Worm (Caenorhabditis elegans) whole organism, L3 larva: Measurements from ENCODE around the gene F26F4.8.

Source experiments
- R02D3.7 ChIP-seq: fragments of 150-350 bp; optimal IDR thresholded peaks from 2 replicates; lab custom pipeline; 2014; ENCODE audit warnings: missing biosample characterization, missing genetic modification characterization
- aly-2 ChIP-seq: fragments of 150-350 bp; optimal IDR thresholded peaks from 2 replicates; lab custom pipeline; 2014; ENCODE audit warnings: missing biosample characterization, missing genetic modification characterization
- ceh-28 ChIP-seq: fragments of 150-350 bp; optimal IDR thresholded peaks from 2 replicates; lab custom pipeline; 2014; ENCODE audit warnings: missing biosample characterization, missing genetic modification reagents, missing genetic modification characterization
- egl-27 ChIP-seq: sonication (generic microtip); optimal IDR thresholded peaks from 4 replicates; lab custom pipeline; 2017; ENCODE audit warnings: missing biosample characterization, missing genetic modification reagents, missing genetic modification characterization
- elt-1 ChIP-seq: fragments of 150-350 bp; optimal IDR thresholded peaks from 2 replicates; lab custom pipeline; 2014; ENCODE audit warnings: missing biosample characterization, missing genetic modification characterization
- fkh-10 ChIP-seq: sonication (generic microtip); optimal IDR thresholded peaks from 2 replicates; lab custom pipeline; 2017; ENCODE audit warnings: missing biosample characterization, missing genetic modification reagents, missing genetic modification characterization
- mml-1 ChIP-seq: fragments of 150-350 bp; sonication (generic microtip); optimal IDR thresholded peaks from 3 replicates; lab custom pipeline; 2014; ENCODE audit warnings: missing biosample characterization, missing genetic modification characterization
- nhr-11 ChIP-seq: fragments of 150-350 bp; optimal IDR thresholded peaks from 2 replicates; lab custom pipeline; 2014; ENCODE audit warnings: missing biosample characterization, missing genetic modification characterization
- nhr-25 ChIP-seq: sonication (generic microtip); optimal IDR thresholded peaks from 2 replicates; lab custom pipeline; 2017; ENCODE audit warnings: missing biosample characterization, missing genetic modification characterization
- nhr-76 ChIP-seq: fragments of 150-350 bp; sonication (generic microtip); optimal IDR thresholded peaks from 5 replicates; lab custom pipeline; 2014; ENCODE audit warnings: missing biosample characterization, missing genetic modification characterization
- tbx-2 ChIP-seq: sonication (generic microtip); optimal IDR thresholded peaks from 2 replicates; lab custom pipeline; 2016; ENCODE audit warnings: mild to moderate bottlenecking, missing genetic modification characterization, missing compliant biosample characterization

- TF ChIP-seq aly-2 (tag; lab: Kevin White, UChicago), result no peak
- TF ChIP-seq ceh-28, result no peak
- no peak for TF ChIP-seq mml-1 (tag; lab: Kevin White, UChicago)
- TF ChIP-seq R02D3.7 (tag; lab: Kevin White, UChicago), result no peak
- TF ChIP-seq fkh-10 (GFP tag; lab: Kevin White, UChicago), result peak; percentile 39
- TF ChIP-seq tbx-2 (tag; lab: Kevin White, UChicago), result no peak
- no peak for TF ChIP-seq nhr-11 (tag; lab: Kevin White, UChicago)
- TF ChIP-seq nhr-76 (tag; lab: Kevin White, UChicago), result no peak
- no peak for TF ChIP-seq elt-1
- TF ChIP-seq egl-27 (tag; lab: Kevin White, UChicago), result no peak
- no peak for TF ChIP-seq nhr-25 (tag; lab: Kevin White, UChicago)
Observed at ce11 chrIII:4875663-4876062, 29.6 kb downstream of the F26F4.8 start.
